Fruit fly (Drosophila melanogaster): ENCODE results near the gene CG7054.

Gene CG7054

dm6 chr3R:22503630-22504029, 38.8 kb downstream of the CG7054 start:
- peak; percentile 15 for TF ChIP-seq svp (GFP tag)
- no peak for TF ChIP-seq CG6854 (GFP tag; optimal IDR thresholded peaks at IDR 0.05)
- TF ChIP-seq CG3919 (GFP tag; optimal IDR thresholded peaks at IDR 0.05) = no peak

- no peak for TF ChIP-seq Sox102F (GFP tag; optimal IDR thresholded peaks at IDR 0.05)
- peak; percentile 1 for TF ChIP-seq CG3919 (GFP tag; optimal IDR thresholded peaks at IDR 0.05)
- peak; percentile 48 for TF ChIP-seq svp (GFP tag)
- no peak for TF ChIP-seq CG31627 (GFP tag; optimal IDR thresholded peaks at IDR 0.05)
- no peak for TF ChIP-seq dac (GFP tag; optimal IDR thresholded peaks at IDR 0.05)
- TF ChIP-seq CG32006 (GFP tag; optimal IDR thresholded peaks at IDR 0.05) = peak; percentile 17
- TF ChIP-seq Eip78C (GFP tag) = peak; percentile 60
- peak; percentile 32; the same call in 2 of the 3 replicates for TF ChIP-seq CG6163 (GFP tag; IDR thresholded peaks at IDR 0.05)
- no peak for TF ChIP-seq CG9139 (GFP tag; optimal IDR thresholded peaks at IDR 0.05)
- no peak for TF ChIP-seq Eip93F (GFP tag; optimal IDR thresholded peaks at IDR 0.05)
Measured at dm6 chr3R:22515384-22515783, 50.6 kb downstream of the CG7054 start.

Measured in whole organism, prepupa.